Fruit fly (Drosophila melanogaster) S2 (cell line): ENCODE results near the gene CG18063.

ENCODE experiments used
- CG8478 ChIP-seq: fragments of >200 bp; optimal IDR thresholded peaks from 2 replicates; lab custom pipeline; 2018
- CTCF ChIP-seq, 2 experiments: fragments of >200 bp; optimal IDR thresholded peaks; 2 replicates each; lab custom pipeline; 2018

- no peak for TF ChIP-seq CG8478 (lab: Kevin White, UChicago)
- no peak for TF ChIP-seq CTCF (optimal IDR thresholded peaks at IDR 0.05; lab: Kevin White, UChicago)
These were observed 44.6 kb upstream of the CG18063 start for dm6 chr2L:15912901-15913673.
